Worm (Caenorhabditis elegans): Measurements from ENCODE around the gene attf-2.

attf-2 gene

DNA sequence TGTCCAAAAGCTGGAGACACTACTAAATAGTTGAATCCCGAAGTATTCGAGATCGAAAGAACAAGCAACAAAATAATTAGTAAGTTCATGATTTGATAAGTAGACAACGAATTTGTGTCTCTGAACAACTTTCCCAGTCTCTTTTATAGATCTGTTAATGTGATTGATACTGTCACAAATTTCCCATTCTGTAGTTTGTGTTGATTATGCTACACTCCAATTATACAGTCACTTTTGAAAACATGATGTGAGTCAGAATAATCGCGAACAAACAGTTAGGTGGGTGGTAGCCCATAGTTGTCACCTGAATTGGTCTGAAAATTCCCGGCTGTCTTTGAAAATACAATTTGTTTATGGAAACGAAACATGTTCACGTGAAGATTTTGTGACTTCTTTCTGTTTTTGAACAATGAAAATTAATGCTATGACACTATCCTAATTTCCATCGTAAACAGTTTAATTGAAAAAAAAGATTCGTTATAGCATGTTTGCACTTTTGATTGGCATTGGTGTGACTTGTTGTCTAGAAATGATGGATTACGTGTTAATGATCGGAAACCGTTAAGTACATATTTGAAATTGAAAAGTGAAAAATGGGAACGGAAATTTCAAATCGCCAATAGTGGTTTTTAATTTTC lies 32.3 kb downstream of the attf-2 start, which contains the start of gene ugt-41:
Gene ugt-41, minus strand, starts transcription at position 119 of the 638 bp plus-strand sequence.
- TF ChIP-seq pes-1 (GFP tag; IDR thresholded peaks at IDR 0.05) (no peak), hmbx-1 (tag; optimal IDR thresholded peaks at IDR 0.05) (no peak), hnd-1 (tag; optimal IDR thresholded peaks at IDR 0.05) (no peak), tbx-37 (GFP tag; conservative IDR thresholded peaks at IDR 0.05) (no peak), ets-7 (tag; optimal IDR thresholded peaks at IDR 0.05) (no peak), tra-4 (tag; optimal IDR thresholded peaks at IDR 0.05) (no peak), B0310.2 (tag; optimal IDR thresholded peaks at IDR 0.05) (no peak), sea-1 (GFP tag; conservative IDR thresholded peaks at IDR 0.05) (no peak), tbx-11 (GFP tag; IDR thresholded peaks at IDR 0.05) (no peak), hmg-4 (GFP tag; optimal IDR thresholded peaks at IDR 0.05) (no peak), aly-1 (tag; optimal IDR thresholded peaks at IDR 0.05) (no peak), ama-1 (optimal IDR thresholded peaks at IDR 0.05) (no peak), ceh-13 (GFP tag; optimal IDR thresholded peaks at IDR 0.05) (no peak), ceh-36 (tag; optimal IDR thresholded peaks at IDR 0.05) (no peak)

DNA sequence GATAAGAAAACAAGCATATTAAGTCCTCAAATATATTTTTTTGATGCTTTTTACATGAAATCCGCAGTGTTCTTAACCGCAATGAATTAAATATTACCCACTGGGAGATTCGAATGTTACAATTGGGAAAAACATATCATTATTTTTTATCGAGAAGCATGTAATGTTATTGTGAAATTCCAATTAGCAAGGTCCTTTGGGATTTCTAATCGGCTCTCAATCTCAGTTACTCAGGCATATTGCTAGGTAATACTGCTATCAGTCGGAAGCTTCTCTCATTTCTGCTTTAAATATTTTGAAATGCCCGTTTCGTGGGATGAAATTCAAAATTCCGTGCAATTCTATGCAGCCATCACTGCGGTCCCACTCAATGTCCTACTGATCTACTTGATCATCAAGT lies 36.5 kb downstream of the attf-2 start, which contains the start of gene str-204:
Gene str-204, plus strand, starts transcription at position 301 of the 400 bp plus-strand sequence.
- TF ChIP-seq hnd-1 (tag; optimal IDR thresholded peaks at IDR 0.05) (no peak), B0310.2 (tag; optimal IDR thresholded peaks at IDR 0.05) (no peak), ets-7 (tag; optimal IDR thresholded peaks at IDR 0.05) (no peak), ama-1 (optimal IDR thresholded peaks at IDR 0.05) (no peak), sea-1 (GFP tag; conservative IDR thresholded peaks at IDR 0.05) (no peak)

DNA sequence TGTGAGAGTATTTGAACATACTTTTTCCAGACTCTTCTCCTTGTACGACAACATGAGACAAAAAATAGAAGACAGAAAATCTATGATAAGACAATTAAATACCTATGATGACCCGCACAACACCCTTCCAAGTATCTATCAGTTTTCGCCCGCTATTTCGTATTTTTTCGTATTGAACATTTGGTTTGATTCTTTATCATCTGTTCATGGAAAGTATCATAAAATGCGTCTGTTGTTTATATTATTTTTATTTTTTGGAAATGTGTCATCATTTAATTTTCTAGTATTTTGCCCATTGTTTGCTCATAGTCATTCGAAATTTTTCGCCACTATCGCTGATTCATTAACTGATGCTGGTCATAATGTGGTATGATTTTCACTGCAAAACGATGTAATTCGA lies 38.8 kb downstream of the attf-2 start, which contains the start of gene ugt-39:
Gene ugt-39, plus strand, starts transcription at position 54 of the 400 bp plus-strand sequence.
- no peak for TF ChIP-seq flt-1 (GFP tag; IDR thresholded peaks at IDR 0.05)

DNA sequence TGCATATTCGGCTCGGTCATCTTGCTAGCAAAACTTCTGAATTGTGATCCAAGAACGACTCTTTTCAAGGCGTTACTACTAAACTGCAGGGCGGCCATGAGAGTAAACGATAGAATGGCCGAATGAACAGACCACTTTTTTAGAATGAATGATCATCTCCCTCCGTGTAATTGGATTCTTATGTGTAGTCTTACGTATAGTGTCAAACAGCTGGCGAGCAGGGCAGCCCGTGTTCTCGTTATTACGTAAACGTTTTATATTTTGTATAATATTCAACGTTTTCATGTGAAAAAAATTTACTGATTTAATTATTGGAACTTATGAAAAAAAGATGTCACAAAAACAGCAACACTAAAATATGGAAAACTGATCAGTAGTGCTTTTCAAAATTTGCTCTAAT lies 39.9 kb downstream of the attf-2 start, which contains the start of gene F10D2.10:
Gene F10D2.10, minus strand, starts transcription at position 101 of the 400 bp plus-strand sequence.
- TF ChIP-seq tbx-37 (GFP tag; conservative IDR thresholded peaks at IDR 0.05), result no peak
- TF ChIP-seq ets-7 (tag; optimal IDR thresholded peaks at IDR 0.05), result no peak
- no peak for TF ChIP-seq sea-1 (GFP tag; conservative IDR thresholded peaks at IDR 0.05)
- TF ChIP-seq ceh-13 (GFP tag; optimal IDR thresholded peaks at IDR 0.05), result no peak
- TF ChIP-seq ama-1 (optimal IDR thresholded peaks at IDR 0.05), result no peak
- TF ChIP-seq flt-1 (GFP tag; IDR thresholded peaks at IDR 0.05), result no peak
- TF ChIP-seq tra-4 (tag; optimal IDR thresholded peaks at IDR 0.05), result no peak

DNA sequence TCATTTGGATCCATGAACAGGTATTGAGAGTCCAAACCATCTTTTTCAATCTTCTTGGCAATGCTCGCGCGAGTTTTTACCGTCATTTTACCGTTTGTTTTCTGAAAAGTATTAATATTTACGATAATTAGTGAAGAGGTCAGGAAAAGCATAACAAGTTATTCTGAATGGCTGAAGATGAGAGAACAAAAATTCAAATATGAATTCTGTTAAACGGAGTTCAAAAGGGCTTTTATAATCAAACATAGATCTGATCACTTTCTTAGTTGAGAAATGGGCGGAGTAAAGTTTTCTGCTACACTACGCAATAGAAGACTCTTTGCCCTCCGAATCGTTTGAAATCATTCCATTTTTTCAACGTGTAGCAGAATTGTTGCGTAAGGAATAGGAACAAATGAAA lies 42.9 kb downstream of the attf-2 start, which contains the start of gene fat-7:
Gene fat-7, minus strand, starts transcription at position 101 of the 400 bp plus-strand sequence.
- TF ChIP-seq tbx-37 (GFP tag; conservative IDR thresholded peaks at IDR 0.05) (no peak), F13C5.2 (tag; optimal IDR thresholded peaks at IDR 0.05) (no peak), scrt-1 (GFP tag; IDR thresholded peaks at IDR 0.05) (no peak), aly-1 (tag; optimal IDR thresholded peaks at IDR 0.05) (no peak), hmg-4 (GFP tag; optimal IDR thresholded peaks at IDR 0.05) (no peak), ceh-13 (GFP tag; optimal IDR thresholded peaks at IDR 0.05) (no peak), sea-1 (GFP tag; conservative IDR thresholded peaks at IDR 0.05) (no peak), pes-1 (GFP tag; IDR thresholded peaks at IDR 0.05) (no peak), ceh-36 (tag; optimal IDR thresholded peaks at IDR 0.05) (no peak), hnd-1 (tag; optimal IDR thresholded peaks at IDR 0.05) (no peak), hmbx-1 (tag; optimal IDR thresholded peaks at IDR 0.05) (no peak), B0310.2 (tag; optimal IDR thresholded peaks at IDR 0.05) (no peak), ama-1 (optimal IDR thresholded peaks at IDR 0.05) (no peak), ets-7 (tag; optimal IDR thresholded peaks at IDR 0.05) (no peak)

DNA sequence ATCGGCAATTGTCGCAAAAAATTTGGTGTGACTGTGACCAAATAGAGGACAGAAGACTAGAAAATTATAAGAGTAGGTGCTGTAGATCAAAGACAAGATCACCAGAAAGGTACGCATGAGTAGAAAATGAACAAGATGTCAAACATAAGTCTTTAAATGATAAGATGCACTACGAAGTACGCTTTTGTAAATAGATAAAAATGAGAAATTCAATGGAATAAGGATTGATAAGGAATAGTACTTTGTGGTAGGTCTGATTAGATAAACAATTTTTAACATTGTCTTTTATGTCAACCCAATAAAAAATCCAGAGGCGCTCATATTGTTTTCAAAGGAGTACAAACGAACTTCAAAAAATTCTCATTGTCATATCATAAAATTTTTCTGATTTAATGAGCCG lies 45.4 kb downstream of the attf-2 start, which contains the start of gene F10D2.8:
Gene F10D2.8, minus strand, starts transcription at position 145 of the 400 bp plus-strand sequence.
- no peak for TF ChIP-seq hnd-1 (tag; optimal IDR thresholded peaks at IDR 0.05)
- no peak for TF ChIP-seq tbx-37 (GFP tag; conservative IDR thresholded peaks at IDR 0.05)
- TF ChIP-seq ama-1 (optimal IDR thresholded peaks at IDR 0.05), result no peak
- TF ChIP-seq tra-4 (tag; optimal IDR thresholded peaks at IDR 0.05), result no peak
- no peak for TF ChIP-seq F13C5.2 (tag; optimal IDR thresholded peaks at IDR 0.05)
- no peak for TF ChIP-seq B0310.2 (tag; optimal IDR thresholded peaks at IDR 0.05)

DNA sequence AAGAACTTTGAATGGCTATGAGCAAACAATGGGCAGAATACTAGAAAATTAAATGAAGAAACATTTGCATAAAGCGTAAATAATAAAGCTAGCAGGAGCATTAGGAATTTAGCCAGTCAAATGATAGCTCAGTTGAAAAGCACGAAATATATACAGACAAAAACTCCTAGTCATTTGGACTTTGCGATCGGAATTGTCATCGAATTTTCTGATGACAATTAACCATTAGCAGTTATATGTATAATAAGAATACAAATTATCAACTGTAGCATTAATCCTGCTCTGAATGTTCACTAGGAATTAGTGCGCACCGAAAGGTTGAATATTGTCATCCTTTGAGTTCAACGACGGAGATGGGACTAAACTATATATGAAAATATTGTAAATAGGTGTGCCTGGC lies 48.6 kb downstream of the attf-2 start, which contains the start of gene ugt-38:
Gene ugt-38, minus strand, starts transcription at position 101 of the 400 bp plus-strand sequence.
- TF ChIP-seq ceh-13 (GFP tag; optimal IDR thresholded peaks at IDR 0.05) (no peak), tbx-11 (GFP tag; IDR thresholded peaks at IDR 0.05) (no peak), scrt-1 (GFP tag; IDR thresholded peaks at IDR 0.05) (no peak), ama-1 (optimal IDR thresholded peaks at IDR 0.05) (no peak), flt-1 (GFP tag; IDR thresholded peaks at IDR 0.05) (no peak), pes-1 (GFP tag; IDR thresholded peaks at IDR 0.05) (no peak), hnd-1 (tag; optimal IDR thresholded peaks at IDR 0.05) (no peak), ceh-36 (tag; optimal IDR thresholded peaks at IDR 0.05) (no peak), hmg-4 (GFP tag; optimal IDR thresholded peaks at IDR 0.05) (no peak), sea-1 (GFP tag; conservative IDR thresholded peaks at IDR 0.05) (no peak)

DNA sequence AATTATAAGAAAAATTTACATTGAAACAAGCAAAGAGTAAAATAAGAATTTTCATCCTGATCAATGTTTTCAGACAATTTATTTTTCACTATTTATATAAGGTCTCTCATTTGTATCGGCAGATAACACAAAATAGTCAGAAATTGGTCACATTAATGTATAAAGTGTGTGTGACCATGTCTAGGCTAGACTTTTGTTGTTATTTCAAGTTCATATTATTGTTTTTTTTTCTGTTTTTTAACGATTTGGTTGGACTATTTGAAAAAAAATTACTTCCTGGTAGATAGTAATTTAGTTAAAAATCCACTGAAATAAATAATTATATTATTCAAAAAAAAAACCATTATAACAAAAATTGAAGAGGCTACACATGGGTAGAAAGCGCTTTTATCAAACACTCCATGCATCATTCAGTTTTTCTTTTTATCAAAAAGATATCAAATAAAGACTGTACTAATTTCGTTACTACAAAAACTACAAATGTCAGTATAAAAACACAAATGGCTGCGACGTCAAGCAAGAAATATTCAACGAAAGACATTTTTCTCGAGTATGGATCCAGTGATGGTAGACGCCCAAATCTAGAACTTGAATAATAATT lies 50.6 kb downstream of the attf-2 start, which contains the start of gene ugt-37:
Gene ugt-37, minus strand, starts transcription at position 69 of the 601 bp plus-strand sequence.
- TF ChIP-seq ceh-36 (tag; optimal IDR thresholded peaks at IDR 0.05) (no peak), tbx-37 (GFP tag; conservative IDR thresholded peaks at IDR 0.05) (no peak), F13C5.2 (tag; optimal IDR thresholded peaks at IDR 0.05) (no peak), hmg-4 (GFP tag; optimal IDR thresholded peaks at IDR 0.05) (no peak)

Data from whole organism, early embryonic.